Fruit fly (Drosophila melanogaster) whole organism, embryonic: Measurements from ENCODE around the gene CG44838.

Experiments
- Abd-B ChIP-seq: fragments of 200-800 bp; sonication (Bioruptor generic); optimal IDR thresholded peaks from 2 replicates; lab custom pipeline; 2018; ENCODE audit warnings: missing biosample characterization, mild to moderate bottlenecking, missing genetic modification characterization, moderate library complexity
- Aef1 ChIP-seq: fragments of 200-800 bp; sonication (Bioruptor generic); IDR thresholded peaks from 3 replicates; pipeline ENCODE4 v1.3.6; 2022; ENCODE audit warnings: missing biosample characterization, missing genetic modification characterization
- CG10543 ChIP-seq: fragments of 200-800 bp; sonication (Bioruptor generic); optimal IDR thresholded peaks from 3 replicates; lab custom pipeline; 2017; ENCODE audit warnings: missing biosample characterization, mild to moderate bottlenecking, missing genetic modification characterization, moderate library complexity
- CG11504 ChIP-seq: fragments of 200-800 bp; sonication (Bioruptor generic); optimal IDR thresholded peaks from 3 replicates; lab custom pipeline; 2019; ENCODE audit warnings: missing biosample characterization, mild to moderate bottlenecking, missing genetic modification characterization, moderate library complexity
- CG12219 ChIP-seq: fragments of 200-800 bp; sonication (Bioruptor generic); optimal IDR thresholded peaks from 3 replicates; lab custom pipeline; 2018; ENCODE audit warnings: missing biosample characterization, mild to moderate bottlenecking, missing genetic modification characterization
- CG12942 ChIP-seq: fragments of 200-800 bp; sonication (Bioruptor generic); optimal IDR thresholded peaks from 3 replicates; lab custom pipeline; 2016; ENCODE audit warnings: missing biosample characterization, missing genetic modification characterization
- CG15514 ChIP-seq: fragments of 200-800 bp; sonication (Bioruptor generic); optimal IDR thresholded peaks from 3 replicates; lab custom pipeline; 2017; ENCODE audit warnings: missing biosample characterization, missing genetic modification characterization, mild to moderate bottlenecking, moderate library complexity, missing genetic modification reagents
- CG1647 ChIP-seq: fragments of 200-800 bp; sonication (Bioruptor generic); optimal IDR thresholded peaks from 3 replicates; lab custom pipeline; 2016; ENCODE audit warnings: missing biosample characterization, missing genetic modification characterization
- CG17385 ChIP-seq: fragments of 200-800 bp; sonication (Bioruptor generic); optimal IDR thresholded peaks from 3 replicates; lab custom pipeline; 2018; ENCODE audit warnings: missing biosample characterization, mild to moderate bottlenecking, missing genetic modification characterization
- CG30431 ChIP-seq: fragments of 200-800 bp; sonication (Bioruptor generic); optimal IDR thresholded peaks from 2 replicates; lab custom pipeline; 2017; ENCODE audit warnings: missing biosample characterization, missing genetic modification characterization
- CG6689 ChIP-seq: fragments of 200-800 bp; sonication (Bioruptor generic); IDR thresholded peaks from 2 replicates; pipeline ENCODE4 v1.3.6; 2022; ENCODE audit warnings: missing biosample characterization, missing genetic modification characterization
- CG8089 ChIP-seq: fragments of 200-800 bp; sonication (Bioruptor generic); optimal IDR thresholded peaks from 3 replicates; lab custom pipeline; 2016; ENCODE audit warnings: missing biosample characterization, missing genetic modification characterization
- CG9876 ChIP-seq: fragments of 200-800 bp; sonication (Bioruptor generic); optimal IDR thresholded peaks from 2 replicates; lab custom pipeline; 2016; ENCODE audit warnings: missing biosample characterization, missing genetic modification characterization
- E2f1 ChIP-seq: fragments of 200-800 bp; sonication (Bioruptor generic); IDR thresholded peaks from 2 replicates; pipeline ENCODE4 v1.3.6; 2022; ENCODE audit warnings: missing biosample characterization, missing genetic modification characterization
- E2f2 ChIP-seq: fragments of 200-800 bp; sonication (Bioruptor generic); IDR thresholded peaks from 2 replicates; pipeline ENCODE4 v1.3.6; 2022; ENCODE audit warnings: missing biosample characterization, missing genetic modification characterization
- Ets65A ChIP-seq: fragments of 200-800 bp; sonication (Bioruptor generic); peaks from one replicate; lab custom pipeline; 2016; ENCODE audit warnings: missing biosample characterization, missing genetic modification characterization
- Nf-YA ChIP-seq: fragments of 200-800 bp; sonication (Bioruptor generic); IDR thresholded peaks from 2 replicates; pipeline ENCODE4 v1.3.6; 2022; ENCODE audit warnings: missing biosample characterization, missing genetic modification characterization
- NfI ChIP-seq: fragments of 200-800 bp; sonication (Bioruptor generic); optimal IDR thresholded peaks from 3 replicates; lab custom pipeline; 2018; ENCODE audit warnings: missing biosample characterization, mild to moderate bottlenecking, missing genetic modification characterization, moderate library complexity
- Ptx1 ChIP-seq: fragments of 200-800 bp; sonication (Bioruptor generic); IDR thresholded peaks from 2 replicates; pipeline ENCODE4 v1.3.6; 2022; ENCODE audit warnings: missing biosample characterization, missing genetic modification characterization
- Ssrp ChIP-seq: fragments of 200-800 bp; sonication (Bioruptor generic); optimal IDR thresholded peaks from 2 replicates; lab custom pipeline; 2018; ENCODE audit warnings: missing biosample characterization, mild to moderate bottlenecking, missing genetic modification characterization, moderate library complexity
- Usf ChIP-seq: fragments of 200-800 bp; sonication (Bioruptor generic); optimal IDR thresholded peaks from 2 replicates; lab custom pipeline; 2017; ENCODE audit warnings: missing genotype, missing biosample characterization, missing genetic modification characterization
- Xbp1 ChIP-seq: fragments of 200-800 bp; sonication (Bioruptor generic); optimal IDR thresholded peaks from 3 replicates; lab custom pipeline; 2016; ENCODE audit warnings: missing biosample characterization, mild to moderate bottlenecking, missing genetic modification characterization
- ato ChIP-seq: fragments of 200-800 bp; sonication (Bioruptor generic); IDR thresholded peaks from 2 replicates; pipeline ENCODE4 v1.3.6; 2022; ENCODE audit warnings: missing biosample characterization, missing genetic modification characterization; ENCODE audit not compliant: partially characterized antibody
- bcd ChIP-seq: fragments of 200-800 bp; sonication (Bioruptor generic); optimal IDR thresholded peaks from 2 replicates; lab custom pipeline; 2017; ENCODE audit warnings: missing biosample characterization, mild to moderate bottlenecking, missing genetic modification characterization
- cas ChIP-seq: fragments of 200-800 bp; sonication (Bioruptor generic); IDR thresholded peaks from 2 replicates; pipeline ENCODE4 v1.3.6; 2022; ENCODE audit warnings: missing biosample characterization, missing genetic modification characterization
- crc ChIP-seq: fragments of 200-800 bp; sonication (Bioruptor generic); optimal IDR thresholded peaks from 2 replicates; lab custom pipeline; 2016; ENCODE audit warnings: missing biosample characterization, missing genetic modification characterization
- dimm ChIP-seq: fragments of 200-800 bp; sonication (Bioruptor generic); IDR thresholded peaks from 2 replicates; pipeline ENCODE4 v1.3.6; 2022; ENCODE audit warnings: missing biosample characterization, missing genetic modification characterization
- dpn ChIP-seq, 2 experiments: fragments of 200-800 bp; sonication (Bioruptor generic); optimal IDR thresholded peaks; 3 replicates each; lab custom pipeline; 2016; ENCODE audit warnings: missing biosample characterization in 2 of 2, missing genetic modification characterization in 2 of 2
- emc ChIP-seq: fragments of 200-800 bp; sonication (Bioruptor generic); optimal IDR thresholded peaks from 2 replicates; lab custom pipeline; 2016; ENCODE audit warnings: missing biosample characterization, missing genetic modification characterization
- esg ChIP-seq: fragments of 200-800 bp; sonication (Bioruptor generic); conservative IDR thresholded peaks from 2 replicates; pipeline ENCODE4 v1.3.6; 2022; ENCODE audit warnings: missing biosample characterization, missing genetic modification characterization
- fd102C ChIP-seq: fragments of 200-800 bp; sonication (Bioruptor generic); optimal IDR thresholded peaks from 2 replicates; lab custom pipeline; 2018; ENCODE audit warnings: missing biosample characterization, mild to moderate bottlenecking, missing genetic modification characterization, moderate library complexity
- gfzf ChIP-seq: fragments of 200-800 bp; sonication (Bioruptor generic); optimal IDR thresholded peaks from 2 replicates; lab custom pipeline; 2016; ENCODE audit warnings: missing biosample characterization, mild to moderate bottlenecking, missing genetic modification characterization, moderate library complexity
- gsb ChIP-seq: fragments of 200-800 bp; sonication (Bioruptor generic); IDR thresholded peaks from 2 replicates; pipeline ENCODE4 v1.3.6; 2022; ENCODE audit warnings: missing biosample characterization, missing genetic modification characterization
- mirr ChIP-seq: fragments of 200-800 bp; sonication (Bioruptor generic); optimal IDR thresholded peaks from 3 replicates; lab custom pipeline; 2018; ENCODE audit warnings: missing biosample characterization, mild to moderate bottlenecking, missing genetic modification characterization
- mld ChIP-seq: fragments of 200-800 bp; sonication (Bioruptor generic); IDR thresholded peaks from 3 replicates; pipeline ENCODE4 v1.3.6; 2022; ENCODE audit warnings: missing biosample characterization, missing genetic modification characterization; ENCODE audit not compliant: partially characterized antibody
- nerfin-1 ChIP-seq: fragments of 200-800 bp; sonication (Bioruptor generic); optimal IDR thresholded peaks from 3 replicates; lab custom pipeline; 2019; ENCODE audit warnings: missing biosample characterization, mild to moderate bottlenecking, missing genetic modification characterization, moderate library complexity
- nom ChIP-seq: fragments of 200-800 bp; sonication (Bioruptor generic); optimal IDR thresholded peaks from 2 replicates; lab custom pipeline; 2017; ENCODE audit warnings: missing biosample characterization, missing genetic modification characterization, mild to moderate bottlenecking, moderate library complexity, missing genetic modification reagents
- odd ChIP-seq: fragments of 200-800 bp; sonication (Bioruptor generic); optimal IDR thresholded peaks from 2 replicates; lab custom pipeline; 2017; ENCODE audit warnings: missing biosample characterization, mild to moderate bottlenecking, missing genetic modification characterization
- pb ChIP-seq: fragments of 200-800 bp; sonication (Bioruptor generic); optimal IDR thresholded peaks from 3 replicates; lab custom pipeline; 2016; ENCODE audit warnings: missing biosample characterization, missing genetic modification characterization
- pnt ChIP-seq: fragments of 200-800 bp; sonication (Bioruptor generic); optimal IDR thresholded peaks from 3 replicates; lab custom pipeline; 2016; ENCODE audit warnings: missing biosample characterization, missing genetic modification characterization
- prd ChIP-seq, 3 experiments: fragments of >200 bp in 2 of 3; fragments of 200-800 bp in 1 of 3; sonication (Bioruptor generic) in 1 of 3; optimal IDR thresholded peaks in 2 of 3; IDR thresholded peaks in 1 of 3; 2 replicates in 2 of 3; 3 replicates in 1 of 3; pipeline versions ENCODE4 v1.3.6 to Lab custom; 2017 to 2022; ENCODE audit warnings: missing biosample characterization in 1 of 3, missing genetic modification characterization in 1 of 3
- pros ChIP-seq: fragments of 200-800 bp; sonication (Bioruptor generic); optimal IDR thresholded peaks from 3 replicates; lab custom pipeline; 2019; ENCODE audit warnings: missing biosample characterization, mild to moderate bottlenecking, missing genetic modification characterization, moderate library complexity
- ro ChIP-seq: fragments of 200-800 bp; sonication (Bioruptor generic); IDR thresholded peaks from 2 replicates; pipeline ENCODE4 v1.3.6; 2022; ENCODE audit warnings: missing biosample characterization, missing genetic modification characterization
- row ChIP-seq: fragments of 200-800 bp; sonication (Bioruptor generic); IDR thresholded peaks from 3 replicates; pipeline ENCODE4 v1.3.6; 2022; ENCODE audit warnings: missing biosample characterization, missing genetic modification characterization
- schlank ChIP-seq: fragments of 200-800 bp; sonication (Bioruptor generic); optimal IDR thresholded peaks from 2 replicates; lab custom pipeline; 2018; ENCODE audit warnings: missing biosample characterization, mild to moderate bottlenecking, missing genetic modification characterization
- sens ChIP-seq: fragments of 200-800 bp; sonication (Bioruptor generic); peaks from one replicate; lab custom pipeline; 2016; ENCODE audit warnings: missing biosample characterization, missing genetic modification characterization
- slbo ChIP-seq: fragments of 200-800 bp; sonication (Bioruptor generic); IDR thresholded peaks from 2 replicates; pipeline ENCODE4 v1.3.6; 2022; ENCODE audit warnings: missing biosample characterization, missing genetic modification characterization
- slou ChIP-seq: fragments of 200-800 bp; sonication (Bioruptor generic); optimal IDR thresholded peaks from 3 replicates; lab custom pipeline; 2016; ENCODE audit warnings: missing biosample characterization, missing genetic modification characterization
- unpg ChIP-seq: fragments of 200-800 bp; sonication (Bioruptor generic); optimal IDR thresholded peaks from 3 replicates; lab custom pipeline; 2018; ENCODE audit warnings: missing biosample characterization, mild to moderate bottlenecking, missing genetic modification characterization, moderate library complexity

Gene CG44838

dm6 chr3L:9426656-9427294 is 34.1 kb upstream of the CG44838 start, which contains the start of the genes Atat and Shc (continued):
- TF ChIP-seq unpg (GFP tag; lab: Kevin White, UChicago) (peak; percentile 98), slou (GFP tag; lab: Kevin White, UChicago) (peak; percentile 99), mirr (GFP tag; lab: Kevin White, UChicago) (peak; percentile 98), emc (GFP tag; lab: Kevin White, UChicago) (peak; percentile 99), Xbp1 (GFP tag; lab: Kevin White, UChicago) (peak; percentile 100), pb (GFP tag; lab: Kevin White, UChicago) (peak; percentile 99), fd102C (GFP tag; lab: Kevin White, UChicago) (peak; percentile 77), CG10543 (peak; percentile 98), row (GFP tag; lab: Robert Waterston, UW) (peak; percentile 100), Ptx1 (peak; percentile 100), CG17385 (GFP tag; lab: Kevin White, UChicago) (peak; percentile 95), E2f2 (GFP tag; lab: Robert Waterston, UW) (peak; percentile 86), Nf-YA (peak; percentile 99), gfzf (GFP tag; lab: Kevin White, UChicago) (peak; percentile 89), sens (GFP tag; lab: Kevin White, UChicago) (peak; percentile 100), slbo (GFP tag; lab: Robert Waterston, UW) (peak; percentile 100), ato (GFP tag; lab: Robert Waterston, UW) (peak; percentile 59; the same call in 1 of the 2 replicates), CG15514 (GFP tag; lab: Kevin White, UChicago) (peak; percentile 96), CG12219 (GFP tag; lab: Kevin White, UChicago) (peak; percentile 94), pnt (GFP tag; lab: Kevin White, UChicago) (peak; percentile 100), Aef1 (GFP tag; lab: Robert Waterston, UW) (peak; percentile 100), CG9876 (GFP tag; lab: Kevin White, UChicago) (peak; percentile 100), odd (GFP tag; lab: Kevin White, UChicago) (peak; percentile 88), E2f1 (GFP tag; lab: Robert Waterston, UW) (peak; percentile 99), prd (optimal IDR thresholded peaks at IDR 0.05; lab: Kevin White, UChicago) (no peak), prd (GFP tag; IDR thresholded peaks at IDR 0.05; lab: Robert Waterston, UW) (peak; percentile 100), Abd-B (GFP tag; lab: Kevin White, UChicago) (peak; percentile 100), dimm (GFP tag; lab: Robert Waterston, UW) (peak; percentile 98), cas (GFP tag; lab: Robert Waterston, UW) (peak; percentile 99), gsb (GFP tag; lab: Robert Waterston, UW) (peak; percentile 99), CG30431 (GFP tag; lab: Kevin White, UChicago) (peak; percentile 100), CG12942 (GFP tag; lab: Kevin White, UChicago) (peak; percentile 100), pros (GFP tag; lab: Kevin White, UChicago) (peak; percentile 21), Ssrp (tag; lab: Kevin White, UChicago) (peak; percentile 99), ro (GFP tag; lab: Robert Waterston, UW) (peak; percentile 98), mld (0 out of 3 replicates have a peak, but pooled peaks have one; percentile 33), schlank (tag; lab: Kevin White, UChicago) (peak; percentile 98), CG1647 (GFP tag; lab: Kevin White, UChicago) (peak; percentile 99), CG11504 (tag; lab: Kevin White, UChicago) (peak; percentile 97), bcd (GFP tag; lab: Kevin White, UChicago) (peak; percentile 99), dpn (GFP tag; optimal IDR thresholded peaks at IDR 0.05; lab: Kevin White, UChicago) (peak; percentile 100), Ets65A (peak; percentile 100), nerfin-1 (tag; lab: Kevin White, UChicago) (peak; percentile 95), esg (peak; percentile 100), nom (GFP tag; lab: Kevin White, UChicago) (peak; percentile 78), crc (GFP tag; lab: Kevin White, UChicago) (peak; percentile 98), CG8089 (GFP tag; lab: Kevin White, UChicago) (peak; percentile 99), Usf (GFP tag; lab: Kevin White, UChicago) (peak; percentile 99), CG6689 (GFP tag; lab: Robert Waterston, UW) (peak; percentile 99), NfI (GFP tag; lab: Kevin White, UChicago) (peak; percentile 99)
